Worm (Caenorhabditis elegans): Measurements from ENCODE around the gene ippk-1.

Gene ippk-1

ce11 chrII:12042108-12042960, at the start of gene ippk-1:
Gene ippk-1 (plus strand): TSS chrII:12042910.
- TF ChIP-seq W03F9.2 (tag; optimal IDR thresholded peaks at IDR 0.05) (peak; percentile 16), dao-5 (tag; optimal IDR thresholded peaks at IDR 0.05) (no peak)

DNA sequence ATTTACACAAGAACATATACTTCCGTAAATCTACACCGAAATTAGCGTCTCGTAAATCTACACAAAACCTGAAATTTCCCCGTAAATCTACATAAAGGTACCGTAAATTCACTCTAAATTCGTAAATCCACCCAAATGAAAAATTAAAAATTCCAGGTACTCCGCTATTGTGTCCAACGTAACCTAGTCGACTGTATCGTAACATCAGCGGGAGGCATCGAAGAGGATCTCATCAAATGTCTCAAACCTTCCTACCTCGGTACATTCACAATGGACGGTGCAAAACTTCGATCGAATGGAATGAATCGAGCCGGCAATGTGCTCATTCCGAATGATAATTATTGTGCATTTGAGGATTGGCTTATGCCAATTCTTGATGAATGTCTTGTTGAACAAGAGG, 47.8 kb upstream of the ippk-1 start:
- TF ChIP-seq him-1 (tag; optimal IDR thresholded peaks at IDR 0.05) (no peak), W03F9.2 (tag; optimal IDR thresholded peaks at IDR 0.05) (no peak), dao-5 (tag; optimal IDR thresholded peaks at IDR 0.05) (no peak)

DNA sequence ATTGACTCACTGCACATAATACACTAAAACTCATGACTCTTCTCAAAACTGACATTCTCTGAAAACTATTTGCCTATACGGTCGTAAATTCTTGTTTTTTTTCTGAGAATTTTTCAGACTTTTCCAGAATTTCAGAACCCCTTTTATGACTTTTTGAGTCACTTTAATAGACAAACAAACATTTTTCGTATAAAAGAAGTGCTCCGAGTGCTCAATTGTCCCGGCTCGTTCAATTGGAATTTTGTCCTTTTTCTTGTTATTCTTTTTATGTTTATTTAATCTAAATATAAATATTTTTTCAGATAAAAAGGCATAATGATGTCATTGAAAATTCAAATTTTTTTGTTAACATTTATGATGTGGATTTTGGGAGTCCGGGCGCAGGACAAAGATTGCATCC, 43.8 kb upstream of the ippk-1 start, which contains the start of gene Y17G7B.23:
Gene Y17G7B.23 (plus strand): TSS at position 301 of the 400 bp plus-strand sequence.
- TF ChIP-seq W03F9.2 (tag; optimal IDR thresholded peaks at IDR 0.05) (no peak), dao-5 (tag; optimal IDR thresholded peaks at IDR 0.05) (no peak), him-1 (tag; optimal IDR thresholded peaks at IDR 0.05) (no peak)

DNA sequence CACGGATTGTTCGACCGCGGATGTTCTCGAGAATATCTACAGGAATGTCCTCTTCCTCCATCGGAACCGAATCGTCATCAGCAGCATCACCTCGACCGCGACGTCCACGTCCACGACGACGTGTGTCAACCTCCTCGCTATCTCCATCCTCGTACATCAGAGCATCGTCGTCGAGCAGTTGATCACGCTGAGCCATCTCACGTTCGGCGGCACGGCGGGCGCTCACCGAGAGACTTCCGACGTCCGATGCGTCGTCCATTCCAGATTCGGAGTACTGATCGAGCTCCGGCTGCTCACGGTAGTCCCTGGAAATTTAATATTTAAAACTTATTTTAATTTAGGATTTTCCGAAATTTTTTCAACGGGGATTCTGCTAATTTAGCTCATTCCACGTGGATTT, 36.7 kb upstream of the ippk-1 start:
- TF ChIP-seq W03F9.2 (tag; optimal IDR thresholded peaks at IDR 0.05) (no peak), him-1 (tag; optimal IDR thresholded peaks at IDR 0.05) (no peak), dao-5 (tag; optimal IDR thresholded peaks at IDR 0.05) (no peak)

- TF ChIP-seq dao-5 (tag; optimal IDR thresholded peaks at IDR 0.05) (no peak), W03F9.2 (tag; optimal IDR thresholded peaks at IDR 0.05) (peak; percentile 70)
These were observed 36.1 kb upstream of the ippk-1 start, which contains the start of gene mcm-2 for ce11 chrII:12006575-12007098. Gene mcm-2 (minus strand): TSS chrII:12006625.

DNA sequence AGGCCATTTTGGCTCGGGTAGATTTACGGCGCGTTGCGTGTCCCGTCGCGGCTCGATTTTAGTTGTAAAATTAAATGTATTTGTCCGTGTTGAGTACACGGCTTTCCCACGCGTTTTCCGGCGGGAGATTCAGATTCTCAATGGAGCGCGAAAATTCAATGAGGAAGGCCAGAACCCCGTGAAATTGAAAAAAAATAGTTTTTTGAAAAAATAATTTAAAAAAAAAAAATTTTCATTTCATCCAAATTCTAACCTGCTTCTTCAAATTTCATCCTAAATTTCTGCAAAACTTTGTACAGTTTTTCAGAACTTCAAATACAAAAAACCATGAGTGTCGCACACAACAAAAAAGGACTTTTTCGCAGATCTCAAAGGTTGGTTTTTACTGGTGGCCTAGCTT, 33.9 kb upstream of the ippk-1 start, which contains the start of gene glb-29:
Gene glb-29 (plus strand): TSS at position 301 of the 400 bp plus-strand sequence.
- no peak for TF ChIP-seq W03F9.2 (tag; optimal IDR thresholded peaks at IDR 0.05)
- no peak for TF ChIP-seq him-1 (tag; optimal IDR thresholded peaks at IDR 0.05)
- no peak for TF ChIP-seq dao-5 (tag; optimal IDR thresholded peaks at IDR 0.05)

ce11 chrII:12023315-12023878, 19.3 kb upstream of the ippk-1 start, which contains the start of gene Y17G7B.12:
Gene Y17G7B.12 (plus strand): TSS chrII:12023861.
- TF ChIP-seq W03F9.2 (tag; optimal IDR thresholded peaks at IDR 0.05) (no peak), dao-5 (tag; optimal IDR thresholded peaks at IDR 0.05) (no peak), him-1 (tag; optimal IDR thresholded peaks at IDR 0.05) (no peak)

DNA sequence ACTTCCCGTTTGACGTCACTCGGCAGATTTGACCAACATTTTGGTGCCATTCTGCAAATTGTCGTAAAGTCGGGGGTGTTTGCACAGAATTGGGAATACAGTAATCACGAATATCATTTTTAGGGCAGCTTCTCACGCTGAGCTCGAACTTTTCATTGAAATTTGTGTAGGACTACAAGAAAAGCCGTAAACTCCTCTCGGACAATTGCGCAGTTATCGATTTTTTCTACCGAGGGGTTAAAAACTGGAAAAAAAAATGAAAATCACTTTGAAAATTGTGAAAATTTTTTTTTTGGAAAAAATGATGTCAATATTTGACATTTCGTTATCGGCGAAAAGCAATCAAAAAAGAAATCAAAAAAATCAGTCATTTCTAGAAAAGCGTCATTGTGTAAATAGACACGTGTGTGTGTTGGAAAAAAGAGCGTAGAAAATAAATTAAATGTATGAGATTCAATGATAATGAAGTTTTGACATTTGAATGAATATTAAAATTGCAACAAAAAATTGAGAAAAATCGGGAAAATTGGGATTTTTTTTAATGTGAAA, 14.9 kb upstream of the ippk-1 start, which contains the start of gene Y17G7B.8:
Gene Y17G7B.8 (minus strand): TSS at position 51 of the 549 bp plus-strand sequence.
- TF ChIP-seq him-1 (tag; optimal IDR thresholded peaks at IDR 0.05) = no peak
- TF ChIP-seq W03F9.2 (tag; optimal IDR thresholded peaks at IDR 0.05) = no peak
- no peak for TF ChIP-seq dao-5 (tag; optimal IDR thresholded peaks at IDR 0.05)

DNA sequence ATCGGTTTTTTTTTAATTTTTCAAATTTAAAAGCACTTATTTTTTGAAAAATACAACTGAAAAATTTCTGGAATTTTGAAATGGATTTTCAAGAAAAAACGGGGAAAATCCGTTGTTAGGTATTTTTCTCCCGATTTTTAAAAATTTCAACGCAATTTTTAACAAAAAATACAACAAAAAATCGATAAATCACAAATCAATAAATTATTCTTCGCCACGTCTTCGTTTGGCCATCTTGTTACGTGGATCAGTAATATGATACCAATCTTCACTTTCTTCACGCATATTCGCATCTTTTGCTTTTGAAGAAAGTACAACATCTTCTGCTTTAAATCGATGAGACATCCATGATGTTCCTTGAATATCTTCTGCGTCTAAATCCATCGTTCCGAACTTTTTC, 14.0 kb upstream of the ippk-1 start:
- no peak for TF ChIP-seq him-1 (tag; optimal IDR thresholded peaks at IDR 0.05)
- TF ChIP-seq W03F9.2 (tag; optimal IDR thresholded peaks at IDR 0.05) = no peak
- TF ChIP-seq dao-5 (tag; optimal IDR thresholded peaks at IDR 0.05) = no peak

DNA sequence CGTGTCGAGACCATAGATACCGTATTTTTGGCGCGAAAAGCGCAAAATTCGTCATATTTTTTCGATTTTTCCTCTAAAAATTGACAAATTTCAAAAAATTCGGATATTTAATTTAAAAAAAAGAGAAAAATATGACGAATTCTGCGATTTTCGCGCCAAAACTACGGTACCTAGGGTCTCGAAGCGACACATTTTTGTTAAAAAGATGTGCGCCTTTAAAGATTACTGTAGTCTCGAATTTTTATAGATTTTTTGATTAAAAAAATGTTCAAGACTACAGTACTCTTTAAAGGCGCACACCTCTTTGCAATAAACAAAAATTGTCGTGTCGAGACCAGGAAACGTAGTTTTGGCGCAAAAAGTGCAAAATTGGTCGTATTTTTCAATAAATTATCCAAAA, 6.6 kb upstream of the ippk-1 start:
- TF ChIP-seq him-1 (tag; optimal IDR thresholded peaks at IDR 0.05) = no peak
- TF ChIP-seq dao-5 (tag; optimal IDR thresholded peaks at IDR 0.05) = no peak
- TF ChIP-seq W03F9.2 (tag; optimal IDR thresholded peaks at IDR 0.05) = no peak

- TF ChIP-seq dao-5 (tag; optimal IDR thresholded peaks at IDR 0.05) (no peak), W03F9.2 (tag; optimal IDR thresholded peaks at IDR 0.05) (no peak), him-1 (tag; optimal IDR thresholded peaks at IDR 0.05) (no peak)
These were observed 6.2 kb upstream of the ippk-1 start, which contains the start of gene cyn-16 for ce11 chrII:12036516-12036915. Gene cyn-16 (minus strand): TSS chrII:12036742.

- TF ChIP-seq dao-5 (tag; optimal IDR thresholded peaks at IDR 0.05) (no peak), W03F9.2 (tag; optimal IDR thresholded peaks at IDR 0.05) (no peak), him-1 (tag; optimal IDR thresholded peaks at IDR 0.05) (no peak)
These were observed 3.7 kb upstream of the ippk-1 start, which contains the start of gene tpi-1 for ce11 chrII:12039039-12039438. Gene tpi-1 (minus strand): TSS chrII:12039139.

DNA sequence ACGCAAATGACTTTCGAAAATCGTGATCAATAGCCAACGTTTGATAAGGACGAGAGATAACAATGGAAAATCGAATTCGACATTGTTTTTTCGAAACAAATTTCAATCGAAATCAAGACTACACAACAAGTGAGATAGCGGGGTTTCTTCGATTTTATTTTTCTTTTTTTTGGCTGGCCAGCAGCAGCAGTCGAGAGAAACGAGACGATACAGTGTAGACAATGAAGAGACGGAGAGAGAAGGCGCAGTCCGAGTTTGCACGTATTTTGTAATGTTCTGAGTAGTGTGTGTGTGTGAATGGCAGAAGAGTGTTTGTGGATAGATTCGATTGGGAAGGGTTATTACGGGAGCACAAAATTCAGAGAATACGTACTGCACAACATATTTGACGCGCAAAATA, 2.5 kb upstream of the ippk-1 start:
- no peak for TF ChIP-seq him-1 (tag; optimal IDR thresholded peaks at IDR 0.05)
- TF ChIP-seq W03F9.2 (tag; optimal IDR thresholded peaks at IDR 0.05) = no peak
- TF ChIP-seq dao-5 (tag; optimal IDR thresholded peaks at IDR 0.05) = no peak

DNA sequence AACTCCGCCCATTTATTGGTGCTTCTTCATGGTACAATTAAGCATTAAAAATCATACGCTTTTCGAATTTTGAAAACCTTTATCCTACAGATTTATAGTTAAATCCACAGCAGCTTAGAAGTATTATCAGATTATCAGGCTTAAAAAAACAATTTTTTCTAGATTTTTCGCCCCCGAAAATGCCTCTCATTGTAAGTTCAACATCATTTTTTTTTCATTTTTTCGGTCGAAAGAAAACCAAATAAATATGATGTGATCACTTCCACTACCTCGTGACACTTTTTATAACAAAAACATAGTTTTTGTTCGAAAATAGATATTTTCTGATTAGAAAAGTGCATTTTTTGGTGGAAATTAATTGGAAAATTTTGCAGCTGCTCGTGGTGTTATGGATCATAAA, 1.6 kb upstream of the ippk-1 start:
- TF ChIP-seq W03F9.2 (tag; optimal IDR thresholded peaks at IDR 0.05) (no peak), dao-5 (tag; optimal IDR thresholded peaks at IDR 0.05) (no peak)

Data from whole organism, L4/young adult.